Fruit fly (Drosophila melanogaster): ENCODE data around the gene sNPF.

sNPF gene

DNA sequence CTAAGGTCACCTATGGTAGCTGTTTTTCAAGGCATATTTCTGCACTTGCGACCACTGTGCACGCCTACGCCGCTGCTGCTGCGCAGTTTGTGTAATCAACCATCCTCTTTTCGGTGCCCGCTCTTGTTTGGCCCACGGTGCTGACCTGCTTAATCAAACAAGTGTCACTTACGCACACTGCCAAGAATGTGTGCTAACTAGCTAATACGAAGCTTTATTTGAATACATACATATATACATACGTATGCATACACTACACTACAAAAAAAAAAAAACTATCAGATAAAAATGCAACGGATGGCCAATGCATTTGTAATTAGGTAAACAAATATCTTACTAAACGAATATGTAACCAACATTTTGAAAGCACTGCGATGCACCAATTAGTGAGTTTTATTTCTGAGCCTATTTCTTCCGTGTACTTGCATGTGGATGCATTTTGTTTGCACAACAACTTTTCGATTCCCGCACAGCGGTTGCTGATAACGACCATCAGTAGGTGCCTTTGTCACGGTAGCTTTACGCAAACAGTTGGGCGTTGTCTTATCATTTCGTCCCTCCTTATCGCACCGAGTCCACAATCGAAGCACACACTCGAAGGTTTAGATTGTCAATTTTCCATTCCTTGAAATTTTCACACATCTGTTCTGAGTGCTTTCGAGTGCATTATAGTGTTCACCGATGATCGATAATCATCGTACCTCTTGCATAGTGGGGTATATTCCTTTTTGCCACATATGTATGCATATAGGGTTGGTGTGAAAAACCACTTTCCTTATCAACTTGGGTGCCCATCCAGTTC lies 58.8 kb downstream of the sNPF start (continued):
- TF ChIP-seq D19A (tag; optimal IDR thresholded peaks at IDR 0.05), result peak; percentile 60
- TF ChIP-seq pum (GFP tag; optimal IDR thresholded peaks at IDR 0.05), result peak; percentile 84
- TF ChIP-seq HLH54F (GFP tag; optimal IDR thresholded peaks at IDR 0.05), result peak; percentile 60
- TF ChIP-seq gro (GFP tag; optimal IDR thresholded peaks at IDR 0.05), result peak; percentile 20
- TF ChIP-seq abd-A (tag; optimal IDR thresholded peaks at IDR 0.05), result peak; percentile 19
- TF ChIP-seq CG6683 (GFP tag; optimal IDR thresholded peaks at IDR 0.05), result peak; percentile 77
- TF ChIP-seq ase (GFP tag; IDR thresholded peaks at IDR 0.05), result peak; percentile 82
- peak; percentile 78 for TF ChIP-seq CG12219 (GFP tag; optimal IDR thresholded peaks at IDR 0.05)
- peak; percentile 59 for TF ChIP-seq Dad (GFP tag; optimal IDR thresholded peaks at IDR 0.05)
- no peak for TF ChIP-seq Opbp (GFP tag; IDR thresholded peaks at IDR 0.05; ENCODE audit: partially characterized antibody)
- no peak for TF ChIP-seq cad (GFP tag; optimal IDR thresholded peaks at IDR 0.05)
- TF ChIP-seq onecut (GFP tag; IDR thresholded peaks at IDR 0.05), result peak; percentile 76
- TF ChIP-seq CG1602 (GFP tag; optimal IDR thresholded peaks at IDR 0.05), result peak; percentile 79
- TF ChIP-seq CG17186 (GFP tag; optimal IDR thresholded peaks at IDR 0.05), result peak; percentile 40
- peak; percentile 89 for TF ChIP-seq CG15479 (GFP tag; optimal IDR thresholded peaks at IDR 0.05)
- TF ChIP-seq schlank (tag; optimal IDR thresholded peaks at IDR 0.05), result peak; percentile 56
- no peak for TF ChIP-seq Neu2 (GFP tag; optimal IDR thresholded peaks at IDR 0.05; ENCODE audit: borderline replicate concordance)
- peak; percentile 86 for TF ChIP-seq CG10209 (GFP tag; optimal IDR thresholded peaks at IDR 0.05)
- peak; percentile 89 for TF ChIP-seq unpg (GFP tag; optimal IDR thresholded peaks at IDR 0.05)
- peak; percentile 79 for TF ChIP-seq tap (tag; optimal IDR thresholded peaks at IDR 0.05)
- peak; percentile 32 for TF ChIP-seq NK7.1 (GFP tag; optimal IDR thresholded peaks at IDR 0.05)
- TF ChIP-seq so (GFP tag; IDR thresholded peaks at IDR 0.05), result peak; percentile 92
- TF ChIP-seq nmo (GFP tag; optimal IDR thresholded peaks at IDR 0.05), result peak; percentile 78
- peak; percentile 77; the same call in 1 of the 3 replicates for TF ChIP-seq CG3726 (GFP tag; IDR thresholded peaks at IDR 0.05)
- TF ChIP-seq CG10147 (GFP tag; optimal IDR thresholded peaks at IDR 0.05), result peak; percentile 70
- TF ChIP-seq CG7963 (GFP tag; IDR thresholded peaks at IDR 0.05; ENCODE audit: partially characterized antibody), result no peak
- TF ChIP-seq PHDP (tag; optimal IDR thresholded peaks at IDR 0.05), result peak; percentile 87
- peak; percentile 84 for TF ChIP-seq CG1233 (GFP tag; optimal IDR thresholded peaks at IDR 0.05)
- peak; percentile 78 for TF ChIP-seq org-1 (GFP tag; optimal IDR thresholded peaks at IDR 0.05)
- peak; percentile 29; the same call in 1 of the 2 replicates for TF ChIP-seq CG13287 (GFP tag; IDR thresholded peaks at IDR 0.05; ENCODE audit: partially characterized antibody)
- TF ChIP-seq CG4854 (GFP tag; optimal IDR thresholded peaks at IDR 0.05), result peak; percentile 66
- TF ChIP-seq CG17359 (tag; optimal IDR thresholded peaks at IDR 0.05), result peak; percentile 93
- TF ChIP-seq repo (GFP tag; optimal IDR thresholded peaks at IDR 0.05), result peak; percentile 58
- no peak for TF ChIP-seq nerfin-2 (GFP tag; IDR thresholded peaks at IDR 0.05; ENCODE audit: partially characterized antibody)
- peak; percentile 83 for TF ChIP-seq CG8089 (GFP tag; optimal IDR thresholded peaks at IDR 0.05)
- TF ChIP-seq Lpt (GFP tag; optimal IDR thresholded peaks at IDR 0.05), result no peak
- peak; percentile 81 for TF ChIP-seq CG30403 (GFP tag; optimal IDR thresholded peaks at IDR 0.05)
- TF ChIP-seq slp2 (GFP tag; optimal IDR thresholded peaks at IDR 0.05), result peak; percentile 57
- no peak for TF ChIP-seq fru (optimal IDR thresholded peaks at IDR 0.05)
- no peak for TF ChIP-seq ham (GFP tag; IDR thresholded peaks at IDR 0.05)
- peak; percentile 80 for TF ChIP-seq fd96Cb (tag; optimal IDR thresholded peaks at IDR 0.05)
- TF ChIP-seq ewg (GFP tag; optimal IDR thresholded peaks at IDR 0.05), result peak; percentile 71
- peak; percentile 82 for TF ChIP-seq sens-2 (GFP tag; IDR thresholded peaks at IDR 0.05)
- TF ChIP-seq ttk (GFP tag; IDR thresholded peaks at IDR 0.05), result peak; percentile 81
- TF ChIP-seq croc (GFP tag; conservative IDR thresholded peaks at IDR 0.05), result peak; percentile 82
- peak; percentile 83 for TF ChIP-seq CG15269 (tag; optimal IDR thresholded peaks at IDR 0.05)
- peak; percentile 71 for TF ChIP-seq rib (GFP tag; IDR thresholded peaks at IDR 0.05)
- peak; percentile 84 for TF ChIP-seq CG18619 (GFP tag; optimal IDR thresholded peaks at IDR 0.05)
- TF ChIP-seq CG7786 (GFP tag; optimal IDR thresholded peaks at IDR 0.05), result peak; percentile 61

Measured in whole organism, embryonic.